Worm (Caenorhabditis elegans) whole organism, L4/young adult: ENCODE results near the gene F32F2.4.

Experiments
- dao-5 ChIP-seq: sonication (generic microtip); optimal IDR thresholded peaks from 2 replicates; lab custom pipeline; 2016; ENCODE audit warnings: missing genotype, missing genetic modification characterization, moderate library complexity, missing compliant biosample characterization
- him-1 ChIP-seq: sonication (generic microtip); optimal IDR thresholded peaks from 2 replicates; lab custom pipeline; 2016; ENCODE audit warnings: missing genotype, missing genetic modification reagents, missing genetic modification characterization, missing compliant biosample characterization

- TF ChIP-seq dao-5 (no peak), him-1 (tag; lab: Kevin White, UChicago) (no peak)
Measured at ce11 chrV:13312210-13312676, 36.2 kb downstream of the F32F2.4 start, which contains the start of gene nasp-2.
